Fruit fly (Drosophila melanogaster) whole organism: Measurements from ENCODE around the gene simj.

Experiments
- CG8478 ChIP-seq: fragments of >200 bp; optimal IDR thresholded peaks from 2 replicates; lab custom pipeline; 2018; ENCODE audit warnings: inconsistent platforms
- Dll ChIP-seq: fragments of >200 bp; optimal IDR thresholded peaks from 2 replicates; lab custom pipeline; 2017
- EcR ChIP-seq, 2 experiments: fragments of >200 bp; optimal IDR thresholded peaks; 2 replicates each; lab custom pipeline; 2017; ENCODE audit warnings: missing biosample characterization in 2 of 2, missing genetic modification characterization in 2 of 2, missing genetic modification reagents in 2 of 2
- pan ChIP-seq: fragments of >200 bp; optimal IDR thresholded peaks from 2 replicates; lab custom pipeline; 2017
- psq ChIP-seq: fragments of >200 bp; optimal IDR thresholded peaks from 2 replicates; lab custom pipeline; 2017
- usp ChIP-seq: fragments of >200 bp; optimal IDR thresholded peaks from 2 replicates; lab custom pipeline; 2017; ENCODE audit warnings: missing biosample characterization, missing genetic modification characterization, mixed read lengths

The simj gene

dm6 chr3L:10648431-10648830 lies 16.1 kb upstream of the simj start:
- no peak for TF ChIP-seq Dll (lab: Kevin White, UChicago)
- TF ChIP-seq usp: no peak
- TF ChIP-seq psq: no peak
- no peak for TF ChIP-seq EcR (GFP tag; optimal IDR thresholded peaks at IDR 0.05; lab: Kevin White, UChicago)
- no peak for TF ChIP-seq pan (lab: Kevin White, UChicago)
- TF ChIP-seq CG8478 (lab: Kevin White, UChicago): no peak

- TF ChIP-seq EcR (GFP tag; optimal IDR thresholded peaks at IDR 0.05; lab: Kevin White, UChicago) (no peak), Dll (lab: Kevin White, UChicago) (no peak), pan (lab: Kevin White, UChicago) (no peak), CG8478 (lab: Kevin White, UChicago) (no peak), psq (no peak), usp (no peak)
These were observed 13.3 kb upstream of the simj start for dm6 chr3L:10651271-10651670.

- no peak for TF ChIP-seq psq
- no peak for TF ChIP-seq EcR (GFP tag; optimal IDR thresholded peaks at IDR 0.05; lab: Kevin White, UChicago)
- TF ChIP-seq CG8478 (lab: Kevin White, UChicago): no peak
- TF ChIP-seq usp: no peak
- no peak for TF ChIP-seq Dll (lab: Kevin White, UChicago)
- no peak for TF ChIP-seq pan (lab: Kevin White, UChicago)
These were observed 12.1 kb upstream of the simj start for dm6 chr3L:10652487-10652886.

dm6 chr3L:10654439-10654838 lies 10.1 kb upstream of the simj start:
- TF ChIP-seq usp (no peak), CG8478 (lab: Kevin White, UChicago) (no peak), EcR (GFP tag; optimal IDR thresholded peaks at IDR 0.05; lab: Kevin White, UChicago) (no peak)

- no peak for TF ChIP-seq psq
- TF ChIP-seq Dll (lab: Kevin White, UChicago): no peak
- no peak for TF ChIP-seq pan (lab: Kevin White, UChicago)
- no peak for TF ChIP-seq CG8478 (lab: Kevin White, UChicago)
- TF ChIP-seq usp: no peak
- TF ChIP-seq EcR (GFP tag; optimal IDR thresholded peaks at IDR 0.05; lab: Kevin White, UChicago): no peak
These were observed 7.9 kb upstream of the simj start for dm6 chr3L:10656451-10657198.

- TF ChIP-seq Dll (lab: Kevin White, UChicago) (no peak), usp (no peak), CG8478 (lab: Kevin White, UChicago) (no peak), EcR (GFP tag; optimal IDR thresholded peaks at IDR 0.05; lab: Kevin White, UChicago) (no peak), psq (no peak), pan (lab: Kevin White, UChicago) (no peak)
These were observed 7.2 kb upstream of the simj start for dm6 chr3L:10657311-10657710.

dm6 chr3L:10658362-10659127 lies 6.0 kb upstream of the simj start:
- TF ChIP-seq EcR (GFP tag; optimal IDR thresholded peaks at IDR 0.05; lab: Kevin White, UChicago) (no peak), Dll (lab: Kevin White, UChicago) (no peak), CG8478 (lab: Kevin White, UChicago) (no peak), usp (no peak), pan (lab: Kevin White, UChicago) (no peak), psq (no peak)

dm6 chr3L:10659524-10659923 lies 5.0 kb upstream of the simj start:
- no peak for TF ChIP-seq Dll (lab: Kevin White, UChicago)
- TF ChIP-seq CG8478 (lab: Kevin White, UChicago): no peak
- no peak for TF ChIP-seq EcR (GFP tag; optimal IDR thresholded peaks at IDR 0.05; lab: Kevin White, UChicago)
- TF ChIP-seq usp: no peak
- TF ChIP-seq pan (lab: Kevin White, UChicago): no peak
- no peak for TF ChIP-seq psq

dm6 chr3L:10659993-10660743 lies 4.4 kb upstream of the simj start:
- no peak for TF ChIP-seq psq
- TF ChIP-seq CG8478 (lab: Kevin White, UChicago): no peak
- no peak for TF ChIP-seq Dll (lab: Kevin White, UChicago)
- TF ChIP-seq EcR (GFP tag; optimal IDR thresholded peaks at IDR 0.05; lab: Kevin White, UChicago): no peak
- TF ChIP-seq pan (lab: Kevin White, UChicago): no peak
- TF ChIP-seq usp: no peak

dm6 chr3L:10660744-10661589 lies 3.6 kb upstream of the simj start, which contains the start of the genes CG32066 and CG8003:
TSS of gene CG32066 (minus strand) at chr3L:10661013.
TSS of gene CG8003 (plus strand) at chr3L:10661475.
- TF ChIP-seq usp (no peak), CG8478 (lab: Kevin White, UChicago) (no peak), EcR (GFP tag; optimal IDR thresholded peaks at IDR 0.05; lab: Kevin White, UChicago) (no peak), psq (no peak), pan (lab: Kevin White, UChicago) (no peak), Dll (lab: Kevin White, UChicago) (no peak)
